Worm (Caenorhabditis elegans): ENCODE data around the gene sas-7.

sas-7 gene

ce11 chrIII:10361456-10361855 is 40.6 kb downstream of the sas-7 start:
- no peak for TF ChIP-seq W03F9.2 (tag; optimal IDR thresholded peaks at IDR 0.05)
- TF ChIP-seq him-1 (tag; optimal IDR thresholded peaks at IDR 0.05) = no peak
- TF ChIP-seq dao-5 (tag; optimal IDR thresholded peaks at IDR 0.05) = no peak

- TF ChIP-seq dao-5 (tag; optimal IDR thresholded peaks at IDR 0.05) (no peak), W03F9.2 (tag; optimal IDR thresholded peaks at IDR 0.05) (no peak), him-1 (tag; optimal IDR thresholded peaks at IDR 0.05) (no peak)
Observed at ce11 chrIII:10362920-10363319, 42.1 kb downstream of the sas-7 start.

- TF ChIP-seq dao-5 (tag; optimal IDR thresholded peaks at IDR 0.05) = no peak
- no peak for TF ChIP-seq W03F9.2 (tag; optimal IDR thresholded peaks at IDR 0.05)
- no peak for TF ChIP-seq him-1 (tag; optimal IDR thresholded peaks at IDR 0.05)
Observed at ce11 chrIII:10364656-10365055, 43.8 kb downstream of the sas-7 start, which contains the start of gene tbc-8. Gene tbc-8 (plus strand): TSS chrIII:10364956.

- no peak for TF ChIP-seq W03F9.2 (tag; optimal IDR thresholded peaks at IDR 0.05)
- no peak for TF ChIP-seq dao-5 (tag; optimal IDR thresholded peaks at IDR 0.05)
- TF ChIP-seq him-1 (tag; optimal IDR thresholded peaks at IDR 0.05) = no peak
Observed at ce11 chrIII:10367355-10367909, 46.6 kb downstream of the sas-7 start.

- no peak for TF ChIP-seq dao-5 (tag; optimal IDR thresholded peaks at IDR 0.05)
- no peak for TF ChIP-seq W03F9.2 (tag; optimal IDR thresholded peaks at IDR 0.05)
- TF ChIP-seq him-1 (tag; optimal IDR thresholded peaks at IDR 0.05) = no peak
Observed at ce11 chrIII:10373845-10374244, 53.0 kb downstream of the sas-7 start.
